Fruit fly (Drosophila melanogaster): ENCODE data around the gene Pdk1.

The Pdk1 gene

DNA sequence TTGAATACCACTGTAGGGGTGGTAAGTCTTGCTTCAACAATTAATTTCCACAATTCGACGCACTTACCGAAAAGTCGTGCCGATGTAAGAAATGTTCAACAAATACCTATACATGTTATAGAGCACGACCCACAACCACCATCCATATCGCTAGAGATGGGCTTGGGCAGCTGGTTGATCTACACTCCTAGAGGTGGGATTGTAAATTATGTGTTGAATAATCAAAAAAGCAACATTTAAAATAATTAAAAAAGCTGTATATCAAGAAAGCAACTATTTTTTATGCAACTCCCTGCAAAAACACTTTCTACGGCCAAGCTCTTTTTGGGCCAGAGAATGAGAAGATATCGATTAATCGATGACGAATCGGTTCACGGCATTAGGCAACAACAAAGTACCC, 55.0 kb downstream of the Pdk1 start, which contains the start of the genes CG34140, Mkp and Mtch (continued):
- TF ChIP-seq CG31441 (GFP tag; IDR thresholded peaks at IDR 0.05): no peak
- peak; percentile 75 for TF ChIP-seq CG8089 (GFP tag; optimal IDR thresholded peaks at IDR 0.05)
- TF ChIP-seq NK7.1 (GFP tag; optimal IDR thresholded peaks at IDR 0.05): peak; percentile 69
- TF ChIP-seq CTCF (GFP tag; optimal IDR thresholded peaks at IDR 0.05): no peak
- peak; percentile 71 for TF ChIP-seq ssp (GFP tag; IDR thresholded peaks at IDR 0.05)
- peak; percentile 47; the same call in 1 of the 2 replicates for TF ChIP-seq bowl (GFP tag; IDR thresholded peaks at IDR 0.05)
- peak; percentile 85 for TF ChIP-seq Bdp1 (GFP tag; optimal IDR thresholded peaks at IDR 0.05)
- no peak for TF ChIP-seq unpg (GFP tag; optimal IDR thresholded peaks at IDR 0.05)
- TF ChIP-seq CG10565 (GFP tag; optimal IDR thresholded peaks at IDR 0.05): peak; percentile 4
- TF ChIP-seq wor (GFP tag; IDR thresholded peaks at IDR 0.05): peak; percentile 57
- peak; percentile 46; the same call in 1 of the 2 replicates for TF ChIP-seq dan (GFP tag; IDR thresholded peaks at IDR 0.05)
- peak; percentile 81 for TF ChIP-seq kni (GFP tag; optimal IDR thresholded peaks at IDR 0.05)
- peak; percentile 89 for TF ChIP-seq Hsf (GFP tag; optimal IDR thresholded peaks at IDR 0.05)
- peak; percentile 74 for TF ChIP-seq zfh1 (GFP tag; IDR thresholded peaks at IDR 0.05)
- TF ChIP-seq Poxn (GFP tag; IDR thresholded peaks at IDR 0.05): no peak
- no peak for TF ChIP-seq gro (GFP tag; optimal IDR thresholded peaks at IDR 0.05)
- TF ChIP-seq CG11723 (GFP tag; optimal IDR thresholded peaks at IDR 0.05): no peak
- peak; percentile 71 for TF ChIP-seq fd3F (GFP tag; optimal IDR thresholded peaks at IDR 0.05)
- TF ChIP-seq CG11504 (tag; optimal IDR thresholded peaks at IDR 0.05): no peak
- peak; percentile 40 for TF ChIP-seq CG7987 (GFP tag; optimal IDR thresholded peaks at IDR 0.05)
- TF ChIP-seq Ravus (GFP tag; IDR thresholded peaks at IDR 0.05): peak; percentile 25; the same call in 1 of the 2 replicates
- 0 out of 3 replicates have a peak, but pooled peaks have one; percentile 43 for TF ChIP-seq CG11560 (tag; IDR thresholded peaks at IDR 0.05)
- peak; percentile 88; the same call in 2 of the 3 replicates for TF ChIP-seq zen2 (GFP tag; IDR thresholded peaks at IDR 0.05; ENCODE audit: partially characterized antibody)
- peak; percentile 95 for TF ChIP-seq CG16813 (GFP tag; IDR thresholded peaks at IDR 0.05; ENCODE audit: partially characterized antibody)
- no peak for TF ChIP-seq h (optimal IDR thresholded peaks at IDR 0.05)
- peak; percentile 75 to 87 for TF ChIP-seq chif (GFP tag; optimal IDR thresholded peaks at IDR 0.05)
- peak; percentile 28 for TF ChIP-seq CG10274 (GFP tag; optimal IDR thresholded peaks at IDR 0.05)
- peak; percentile 80 for TF ChIP-seq CG9215 (GFP tag; IDR thresholded peaks at IDR 0.05)
- peak; percentile 82 for TF ChIP-seq HLH3B (GFP tag; IDR thresholded peaks at IDR 0.05)
- peak; percentile 36 for TF ChIP-seq Dp (GFP tag; optimal IDR thresholded peaks at IDR 0.05)
- peak; percentile 58 for TF ChIP-seq Hand (GFP tag; optimal IDR thresholded peaks at IDR 0.05)
- TF ChIP-seq btn (GFP tag; optimal IDR thresholded peaks at IDR 0.05): peak; percentile 14
- TF ChIP-seq sqz (GFP tag; optimal IDR thresholded peaks at IDR 0.05): no peak
- peak; percentile 98 for TF ChIP-seq YL-1 (GFP tag; optimal IDR thresholded peaks at IDR 0.05)
- TF ChIP-seq kay (GFP tag; optimal IDR thresholded peaks at IDR 0.05): peak; percentile 90
- TF ChIP-seq Myb (GFP tag; optimal IDR thresholded peaks at IDR 0.05): peak; percentile 72
- peak; percentile 87 for TF ChIP-seq CHES-1-like (GFP tag; optimal IDR thresholded peaks at IDR 0.05)
- TF ChIP-seq ara (GFP tag; IDR thresholded peaks at IDR 0.05): peak; percentile 79

Measured in whole organism, embryonic.